Fruit fly (Drosophila melanogaster) whole organism, wandering third instar larva: ENCODE measurements around the gene CG17777.

Experiments used
- Dfd ChIP-seq: fragments of >200 bp; optimal IDR thresholded peaks from 2 replicates; lab custom pipeline; 2017; ENCODE audit warnings: missing biosample characterization, missing genetic modification characterization
- Dif ChIP-seq: fragments of 200-275, 200-300 bp; sonication (Bioruptor generic); optimal IDR thresholded peaks from 2 replicates; lab custom pipeline; 2018; ENCODE audit warnings: missing biosample characterization, missing genetic modification characterization; ENCODE audit not compliant: partially characterized antibody
- N ChIP-seq: fragments of >200 bp; optimal IDR thresholded peaks from 2 replicates; lab custom pipeline; 2018; ENCODE audit warnings: missing biosample characterization, missing external identifiers, missing genetic modification characterization
- pan ChIP-seq: fragments of >200 bp; optimal IDR thresholded peaks from 2 replicates; lab custom pipeline; 2017
- psq ChIP-seq: fragments of 200-800 bp; sonication (Bioruptor generic); optimal IDR thresholded peaks from 3 replicates; lab custom pipeline; 2017; ENCODE audit warnings: missing biosample characterization, mild to moderate bottlenecking, missing genetic modification characterization, moderate library complexity

dm6 chrX:2175265-2175795 is 11.3 kb upstream of the CG17777 start, which contains the start of gene Cyp4d14:
- TF ChIP-seq Dif (GFP tag; lab: Kevin White, UChicago) = no peak
- no peak for TF ChIP-seq Dfd
- TF ChIP-seq pan (lab: Kevin White, UChicago) = no peak
- TF ChIP-seq psq = no peak
- no peak for TF ChIP-seq N (GFP tag; lab: Kevin White, UChicago)
